Worm (Caenorhabditis elegans) whole organism, L4 larva: ENCODE measurements around the gene rad-54.L2.

Experiments
- F10B5.3 ChIP-seq: sonication (generic microtip); optimal IDR thresholded peaks from 2 replicates; lab custom pipeline; 2016; ENCODE audit warnings: mild to moderate bottlenecking, missing genetic modification characterization, missing compliant biosample characterization
- F44E2.7 ChIP-seq: fragments of 200-800 bp; sonication (Bioruptor generic); IDR thresholded peaks from 2 replicates; pipeline ENCODE4 v2.1.2; 2022; ENCODE audit warnings: missing genetic modification characterization, missing compliant biosample characterization
- T20F7.1 ChIP-seq: fragments of 200-800 bp; sonication (Bioruptor generic); optimal IDR thresholded peaks from 2 replicates; lab custom pipeline; 2018; ENCODE audit warnings: mild to moderate bottlenecking, missing genetic modification characterization, missing compliant biosample characterization
- Y48G9A.11 ChIP-seq: fragments of 200-800 bp; sonication (Bioruptor generic); IDR thresholded peaks from 2 replicates; pipeline ENCODE4 v1.3.6; 2022; ENCODE audit warnings: missing genetic modification reagents, missing genetic modification characterization, missing compliant biosample characterization
- aha-1 ChIP-seq: fragments of 150-350 bp; peaks from one replicate; lab custom pipeline; 2014; ENCODE audit warnings: missing biosample characterization, missing genetic modification characterization
- arid-1 ChIP-seq: fragments of 200-800 bp; sonication (Bioruptor generic); conservative IDR thresholded peaks from 2 replicates; pipeline ENCODE4 v1.3.6; 2022; ENCODE audit warnings: missing genetic modification reagents, missing genetic modification characterization, missing compliant biosample characterization
- ceh-32 ChIP-seq: sonication (generic microtip); optimal IDR thresholded peaks from 2 replicates; lab custom pipeline; 2016; ENCODE audit warnings: mild to moderate bottlenecking, missing genetic modification characterization, missing compliant biosample characterization; ENCODE audit not compliant: poor library complexity
- ceh-44 ChIP-seq: fragments of 200-800 bp; sonication (Bioruptor generic); IDR thresholded peaks from 2 replicates; pipeline ENCODE4 v1.3.6; 2022; ENCODE audit warnings: missing genetic modification reagents, missing genetic modification characterization, missing compliant biosample characterization
- daf-16 ChIP-seq, 3 experiments: sonication (generic microtip); optimal IDR thresholded peaks; 2 replicates each; lab custom pipeline; 2016 to 2017; ENCODE audit warnings: missing genetic modification characterization in 3 of 3, missing genetic modification reagents in 3 of 3, mild to moderate bottlenecking in 2 of 3, missing compliant biosample characterization in 2 of 3, missing biosample characterization in 1 of 3, moderate library complexity in 1 of 3
- daf-19 ChIP-seq: fragments of 200-800 bp; sonication (Bioruptor generic); conservative IDR thresholded peaks from 2 replicates; pipeline ENCODE4 v1.3.6; 2022; ENCODE audit warnings: missing genetic modification characterization, missing compliant biosample characterization
- dmd-8 ChIP-seq: fragments of 200-800 bp; sonication (Bioruptor generic); IDR thresholded peaks from 2 replicates; pipeline ENCODE4 v1.3.6; 2022; ENCODE audit warnings: missing genetic modification characterization, missing compliant biosample characterization
- dpl-1 ChIP-seq: fragments of 150-350 bp; optimal IDR thresholded peaks from 2 replicates; lab custom pipeline; 2014; ENCODE audit warnings: missing biosample characterization, missing genetic modification reagents, missing genetic modification characterization
- duxl-1 ChIP-seq: sonication (generic microtip); optimal IDR thresholded peaks from 2 replicates; lab custom pipeline; 2016; ENCODE audit warnings: mild to moderate bottlenecking, missing genetic modification characterization, moderate library complexity, missing compliant biosample characterization; ENCODE audit not compliant: poor library complexity
- dve-1 ChIP-seq: sonication (generic microtip); optimal IDR thresholded peaks from 2 replicates; lab custom pipeline; 2017; ENCODE audit warnings: antibody characterized with exemption, mild to moderate bottlenecking, missing genetic modification characterization, missing compliant biosample characterization; ENCODE audit not compliant: insufficient read depth
- egl-43 ChIP-seq: fragments of 200-800 bp; sonication (Bioruptor generic); IDR thresholded peaks from 2 replicates; pipeline ENCODE4 v1.3.6; 2022; ENCODE audit warnings: missing genetic modification reagents, missing genetic modification characterization, missing compliant biosample characterization
- hlh-11 ChIP-seq: fragments of 200-800 bp; sonication (Bioruptor generic); optimal IDR thresholded peaks from 2 replicates; lab custom pipeline; 2018; ENCODE audit warnings: mild to moderate bottlenecking, missing genetic modification characterization, missing compliant biosample characterization
- hlh-30 ChIP-seq: sonication (generic microtip); optimal IDR thresholded peaks from 2 replicates; lab custom pipeline; 2017; ENCODE audit warnings: antibody characterized with exemption, mild to moderate bottlenecking, missing genetic modification characterization, missing compliant biosample characterization; ENCODE audit not compliant: insufficient read depth
- jun-1 ChIP-seq: fragments of 150-350 bp; optimal IDR thresholded peaks from 2 replicates; lab custom pipeline; 2014; ENCODE audit warnings: missing biosample characterization, missing genetic modification reagents, missing genetic modification characterization
- lim-7 ChIP-seq: fragments of 200-800 bp; sonication (Bioruptor generic); IDR thresholded peaks from 2 replicates; pipeline ENCODE4 v1.3.6; 2022; ENCODE audit warnings: missing genetic modification characterization, missing compliant biosample characterization
- lin-38 ChIP-seq: fragments of 200-800 bp; sonication (Bioruptor generic); IDR thresholded peaks from 2 replicates; pipeline ENCODE4 v1.3.6; 2022; ENCODE audit warnings: missing genetic modification reagents, missing genetic modification characterization, missing compliant biosample characterization
- lin-39 ChIP-seq: fragments of 150-350 bp; optimal IDR thresholded peaks from 2 replicates; lab custom pipeline; 2014; ENCODE audit warnings: missing biosample characterization, missing genetic modification reagents, missing genetic modification characterization
- mdl-1 ChIP-seq, 2 experiments: fragments of 150-350 bp in 1 of 2; sonication (generic microtip) in 1 of 2; optimal IDR thresholded peaks; 2 replicates each; lab custom pipeline; 2014 to 2017; ENCODE audit warnings: missing biosample characterization in 2 of 2, missing genetic modification characterization in 2 of 2
- mdt-29 ChIP-seq: fragments of 200-800 bp; sonication (Bioruptor generic); IDR thresholded peaks from 2 replicates; pipeline ENCODE4 v1.3.6; 2022; ENCODE audit warnings: missing genetic modification reagents, missing genetic modification characterization, missing compliant biosample characterization
- mes-2 ChIP-seq: sonication (generic microtip); optimal IDR thresholded peaks from 2 replicates; lab custom pipeline; 2016; ENCODE audit warnings: missing genotype, mild to moderate bottlenecking, missing genetic modification characterization, missing compliant biosample characterization; ENCODE audit not compliant: poor library complexity, severe bottlenecking
- nhr-102 ChIP-seq: sonication (generic microtip); optimal IDR thresholded peaks from 2 replicates; lab custom pipeline; 2016; ENCODE audit warnings: mild to moderate bottlenecking, missing genetic modification characterization, moderate library complexity, missing compliant biosample characterization
- nhr-28 ChIP-seq: fragments of 150-350 bp; optimal IDR thresholded peaks from 2 replicates; lab custom pipeline; 2014; ENCODE audit warnings: missing biosample characterization, missing genetic modification characterization
- nhr-76 ChIP-seq: fragments of 150-350 bp; optimal IDR thresholded peaks from 2 replicates; lab custom pipeline; 2014; ENCODE audit warnings: missing biosample characterization, missing genetic modification characterization
- nhr-77 ChIP-seq: fragments of 150-350 bp; optimal IDR thresholded peaks from 2 replicates; lab custom pipeline; 2014; ENCODE audit warnings: missing biosample characterization, missing genetic modification characterization
- pha-4 ChIP-seq, 2 experiments: fragments of 150-350 bp in 1 of 2; fragments of 200-800 bp in 1 of 2; sonication (Bioruptor generic) in 1 of 2; IDR thresholded peaks in 1 of 2; optimal IDR thresholded peaks in 1 of 2; 2 replicates each; pipeline versions ENCODE4 v1.3.6 to Lab custom; 2014 to 2022; ENCODE audit warnings: missing genetic modification characterization in 2 of 2, missing genetic modification reagents in 2 of 2, missing biosample characterization in 1 of 2, missing compliant biosample characterization in 1 of 2
- pqm-1 ChIP-seq: sonication (generic microtip); optimal IDR thresholded peaks from 2 replicates; lab custom pipeline; 2017; ENCODE audit warnings: missing biosample characterization, missing genetic modification characterization
- rbr-2 ChIP-seq: sonication (generic microtip); optimal IDR thresholded peaks from 2 replicates; lab custom pipeline; 2016; ENCODE audit warnings: missing genotype, missing genetic modification characterization, missing compliant biosample characterization
- skn-1 ChIP-seq: fragments of 150-350 bp; optimal IDR thresholded peaks from 2 replicates; lab custom pipeline; 2014; ENCODE audit warnings: missing biosample characterization, missing genetic modification characterization
- zfp-2 ChIP-seq: sonication (generic microtip); optimal IDR thresholded peaks from 2 replicates; lab custom pipeline; 2016; ENCODE audit warnings: mild to moderate bottlenecking, missing genetic modification characterization, missing compliant biosample characterization
- zfp-3 ChIP-seq: fragments of 200-800 bp; sonication (Bioruptor generic); conservative IDR thresholded peaks from 2 replicates; pipeline ENCODE4 v1.3.6; 2022; ENCODE audit warnings: missing genetic modification reagents, missing genetic modification characterization, missing compliant biosample characterization
- ztf-11 ChIP-seq: fragments of 150-350 bp; optimal IDR thresholded peaks from 2 replicates; lab custom pipeline; 2014; ENCODE audit warnings: missing biosample characterization, missing genetic modification characterization

rad-54.L2 gene

DNA sequence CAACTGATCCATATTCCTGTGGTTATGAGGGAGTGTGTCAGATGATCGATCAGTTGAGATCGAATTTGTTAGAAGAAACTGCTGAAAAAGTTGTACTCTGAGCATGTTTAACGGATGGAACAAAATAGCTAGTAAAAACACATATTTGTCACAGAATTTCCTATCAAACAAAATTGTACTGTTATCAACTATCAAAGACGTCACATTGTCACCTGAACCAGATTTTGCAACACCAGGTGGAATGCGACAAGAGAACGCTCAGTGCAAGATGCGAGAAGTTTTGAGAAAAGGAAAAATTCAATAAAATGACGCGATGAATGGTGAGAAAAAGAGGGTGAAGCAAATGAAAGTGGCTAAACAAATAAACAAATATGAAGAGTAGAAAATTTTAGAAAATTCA is 26.3 kb upstream of the rad-54.L2 start:
- TF ChIP-seq ceh-44 (GFP tag; lab: Robert Waterston, UW) = no peak
- peak; percentile 67 for TF ChIP-seq nhr-28 (tag; lab: Kevin White, UChicago)
- no peak for TF ChIP-seq lin-38 (GFP tag; lab: Robert Waterston, UW)
- no peak for TF ChIP-seq skn-1 (tag; lab: Kevin White, UChicago)
- peak; percentile 13 for TF ChIP-seq dpl-1 (GFP tag; lab: Kevin White, UChicago)
- TF ChIP-seq dmd-8 (GFP tag; lab: Robert Waterston, UW) = no peak
- no peak for TF ChIP-seq arid-1 (GFP tag; lab: Robert Waterston, UW)
- no peak for TF ChIP-seq nhr-102 (tag; lab: Kevin White, UChicago)
- TF ChIP-seq F10B5.3 (tag; lab: Kevin White, UChicago) = no peak
- peak; percentile 46 for TF ChIP-seq hlh-11 (tag; lab: Kevin White, UChicago)
- no peak for TF ChIP-seq daf-16 (GFP tag; optimal IDR thresholded peaks at IDR 0.05; lab: Kevin White, UChicago)
- peak; percentile 26 for TF ChIP-seq daf-16 (tag; optimal IDR thresholded peaks at IDR 0.05; lab: Kevin White, UChicago)
- TF ChIP-seq jun-1 (tag; lab: Kevin White, UChicago) = no peak
- TF ChIP-seq lin-39 (tag; lab: Kevin White, UChicago) = no peak
- TF ChIP-seq nhr-76 = no peak
- no peak for TF ChIP-seq F44E2.7 (GFP tag; lab: Robert Waterston, UW)
- peak; percentile 13 for TF ChIP-seq hlh-30
- peak; percentile 45 for TF ChIP-seq dve-1 (tag; lab: Kevin White, UChicago)
- TF ChIP-seq nhr-77 (tag; lab: Kevin White, UChicago) = peak; percentile 23
- no peak for TF ChIP-seq ztf-11 (tag; lab: Kevin White, UChicago)
- no peak for TF ChIP-seq zfp-2 (tag; lab: Kevin White, UChicago)
- TF ChIP-seq zfp-3 = no peak
- no peak for TF ChIP-seq rbr-2 (tag; lab: Kevin White, UChicago)

DNA sequence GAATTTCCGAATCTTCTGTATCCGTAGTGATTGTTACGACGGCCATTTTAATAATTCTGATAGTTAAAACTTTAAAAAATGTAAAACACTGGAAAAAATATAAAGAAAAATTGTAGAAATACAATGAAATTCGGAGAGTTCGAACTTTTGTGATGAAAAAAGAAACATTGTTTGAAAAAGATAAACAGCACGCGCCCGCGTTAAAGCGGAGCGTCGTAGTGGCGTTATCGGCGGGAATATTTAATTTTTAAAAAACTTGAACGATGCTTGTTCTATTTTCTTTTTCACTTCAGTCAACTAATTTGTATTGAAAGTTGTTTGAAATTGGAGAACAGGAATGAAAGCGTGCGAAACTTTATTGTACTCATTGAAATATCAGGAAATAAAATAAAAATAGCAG is 24.3 kb upstream of the rad-54.L2 start, which contains the start of gene npp-23:
Gene npp-23, minus strand, starts transcription at position 56 of the 400 bp plus-strand sequence.
- no peak for TF ChIP-seq lim-7 (GFP tag; lab: Robert Waterston, UW)
- TF ChIP-seq ceh-32 = no peak
- peak; percentile 62 for TF ChIP-seq mes-2 (tag; lab: Kevin White, UChicago)
- peak; percentile 89 for TF ChIP-seq Y48G9A.11 (GFP tag; lab: Robert Waterston, UW)
- TF ChIP-seq mdl-1 (tag; optimal IDR thresholded peaks at IDR 0.05; lab: Kevin White, UChicago) = peak in 1 of 2 experiments; percentile 4
- peak; percentile 95 for TF ChIP-seq dpl-1 (GFP tag; lab: Kevin White, UChicago)
- peak; percentile 46 for TF ChIP-seq hlh-30
- TF ChIP-seq pha-4 (GFP tag; IDR thresholded peaks at IDR 0.05; lab: Robert Waterston, UW) = no peak
- no peak for TF ChIP-seq pha-4 (tag; optimal IDR thresholded peaks at IDR 0.05; lab: Kevin White, UChicago)
- TF ChIP-seq T20F7.1 (GFP tag; lab: Kevin White, UChicago) = peak; percentile 96

DNA sequence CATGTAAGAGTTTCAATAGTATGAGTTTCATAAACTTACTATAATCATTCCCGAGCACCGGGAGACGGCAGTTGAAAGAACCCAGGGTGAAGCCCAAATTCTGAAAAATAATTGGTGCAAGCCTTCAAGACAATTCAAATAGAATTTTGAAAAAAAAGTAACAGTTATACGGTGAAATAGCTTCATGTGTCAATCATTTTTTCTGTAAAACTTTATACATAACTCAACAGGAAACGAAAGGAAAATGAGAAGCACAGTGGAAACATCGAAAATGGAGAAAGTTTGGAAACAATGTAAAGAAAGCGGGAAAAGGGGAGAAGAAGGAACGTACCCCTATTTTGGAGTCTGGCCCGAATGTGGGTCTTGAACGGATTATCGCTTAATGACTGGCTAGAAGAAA is 20.9 kb upstream of the rad-54.L2 start, which contains the start of gene C09G9.3:
Gene C09G9.3, minus strand, starts transcription at position 101 of the 400 bp plus-strand sequence.
- TF ChIP-seq duxl-1 (tag; lab: Kevin White, UChicago) (no peak), F44E2.7 (GFP tag; lab: Robert Waterston, UW) (no peak), aha-1 (no peak), egl-43 (GFP tag; lab: Robert Waterston, UW) (no peak), T20F7.1 (GFP tag; lab: Kevin White, UChicago) (no peak), dmd-8 (GFP tag; lab: Robert Waterston, UW) (no peak), mdt-29 (GFP tag; lab: Robert Waterston, UW) (no peak), mdl-1 (tag; optimal IDR thresholded peaks at IDR 0.05; lab: Kevin White, UChicago) (no peak), daf-19 (no peak), skn-1 (tag; lab: Kevin White, UChicago) (no peak), pqm-1 (no peak)
- TF ChIP-seq, all 104 proteins: peak for 0
